Worm (Caenorhabditis elegans) whole organism, early embryonic: ENCODE results near the gene F38B2.4.

Experiments
- B0310.2 ChIP-seq: sonication (generic microtip); optimal IDR thresholded peaks from 2 replicates; lab custom pipeline; 2016; ENCODE audit warnings: mild to moderate bottlenecking, missing genetic modification characterization, missing compliant biosample characterization
- F13C5.2 ChIP-seq: sonication (generic microtip); optimal IDR thresholded peaks from 2 replicates; lab custom pipeline; 2017; ENCODE audit warnings: mild to moderate bottlenecking, missing genetic modification characterization, inconsistent platforms, missing compliant biosample characterization
- aly-1 ChIP-seq: sonication (generic microtip); optimal IDR thresholded peaks from 2 replicates; lab custom pipeline; 2016; ENCODE audit warnings: missing genetic modification characterization, missing compliant biosample characterization
- ama-1 ChIP-seq: fragments of 150-350 bp; optimal IDR thresholded peaks from 2 replicates; lab custom pipeline; 2014
- ceh-13 ChIP-seq: fragments of 200-800 bp; sonication (Bioruptor generic); optimal IDR thresholded peaks from 2 replicates; lab custom pipeline; 2018; ENCODE audit warnings: mild to moderate bottlenecking, missing genetic modification characterization, missing compliant biosample characterization
- ceh-36 ChIP-seq: sonication (generic microtip); optimal IDR thresholded peaks from 2 replicates; lab custom pipeline; 2016; ENCODE audit warnings: missing genetic modification characterization, inconsistent platforms, missing compliant biosample characterization
- ets-7 ChIP-seq: sonication (generic microtip); optimal IDR thresholded peaks from 2 replicates; lab custom pipeline; 2016; ENCODE audit warnings: missing genotype, missing genetic modification characterization, missing compliant biosample characterization
- flt-1 ChIP-seq: fragments of 200-800 bp; sonication (Bioruptor generic); IDR thresholded peaks from 2 replicates; pipeline ENCODE4 v1.3.6; 2022; ENCODE audit warnings: missing genetic modification characterization, missing compliant biosample characterization
- hmbx-1 ChIP-seq: sonication (generic microtip); optimal IDR thresholded peaks from 2 replicates; lab custom pipeline; 2016; ENCODE audit warnings: mild to moderate bottlenecking, missing genetic modification characterization, missing compliant biosample characterization
- hmg-4 ChIP-seq: fragments of 200-800 bp; sonication (Bioruptor generic); optimal IDR thresholded peaks from 2 replicates; lab custom pipeline; 2018; ENCODE audit warnings: mild to moderate bottlenecking, missing genetic modification characterization, missing compliant biosample characterization
- hnd-1 ChIP-seq: sonication (generic microtip); optimal IDR thresholded peaks from 2 replicates; lab custom pipeline; 2016; ENCODE audit warnings: missing genetic modification characterization, missing compliant biosample characterization
- pes-1 ChIP-seq: fragments of 200-800 bp; sonication (Bioruptor generic); IDR thresholded peaks from 2 replicates; pipeline ENCODE4 v1.3.6; 2022; ENCODE audit warnings: missing genetic modification reagents, missing genetic modification characterization, missing compliant biosample characterization
- scrt-1 ChIP-seq: fragments of 200-800 bp; sonication (Bioruptor generic); IDR thresholded peaks from 2 replicates; pipeline ENCODE4 v1.3.6; 2022; ENCODE audit warnings: missing genetic modification characterization, missing compliant biosample characterization
- sea-1 ChIP-seq: fragments of 200-800 bp; sonication (Bioruptor generic); conservative IDR thresholded peaks from 2 replicates; pipeline ENCODE4 v1.3.6; 2022; ENCODE audit warnings: missing genetic modification characterization, missing compliant biosample characterization
- tbx-11 ChIP-seq: fragments of 200-800 bp; sonication (Bioruptor generic); IDR thresholded peaks from 2 replicates; pipeline ENCODE4 v1.3.6; 2022; ENCODE audit warnings: missing genetic modification characterization, missing compliant biosample characterization
- tbx-37 ChIP-seq: fragments of 200-800 bp; sonication (Bioruptor generic); conservative IDR thresholded peaks from 2 replicates; pipeline ENCODE4 v1.3.6; 2022; ENCODE audit warnings: missing genetic modification reagents, missing genetic modification characterization, missing compliant biosample characterization
- tra-4 ChIP-seq: sonication (generic microtip); optimal IDR thresholded peaks from 2 replicates; lab custom pipeline; 2017; ENCODE audit warnings: missing genetic modification characterization, missing compliant biosample characterization

Gene F38B2.4

DNA sequence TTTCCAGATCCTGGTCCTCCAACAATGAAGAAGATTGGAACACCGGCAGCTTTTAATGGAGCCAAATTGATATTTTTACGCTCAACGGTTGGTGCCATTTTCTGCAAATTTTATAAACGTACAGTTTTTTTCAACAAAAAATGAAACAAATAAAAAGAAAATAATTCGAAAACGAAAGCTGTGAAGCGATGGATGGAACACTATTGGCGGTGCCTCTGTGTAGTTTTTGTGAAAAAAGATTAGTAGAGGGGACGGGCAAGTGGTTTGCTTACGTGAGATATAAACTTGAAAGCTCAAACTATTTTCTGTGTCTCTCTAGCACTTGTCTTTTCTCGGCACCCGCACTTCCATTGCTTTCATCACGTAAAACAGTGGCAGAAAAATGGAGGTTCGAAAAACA is at the start of gene F38B2.4:
TSS of gene F38B2.4 (minus strand) at position 101 of the 400 bp plus-strand sequence.
- TF ChIP-seq ceh-36 (tag; lab: Kevin White, UChicago) (no peak), flt-1 (GFP tag; lab: Robert Waterston, UW) (no peak)

DNA sequence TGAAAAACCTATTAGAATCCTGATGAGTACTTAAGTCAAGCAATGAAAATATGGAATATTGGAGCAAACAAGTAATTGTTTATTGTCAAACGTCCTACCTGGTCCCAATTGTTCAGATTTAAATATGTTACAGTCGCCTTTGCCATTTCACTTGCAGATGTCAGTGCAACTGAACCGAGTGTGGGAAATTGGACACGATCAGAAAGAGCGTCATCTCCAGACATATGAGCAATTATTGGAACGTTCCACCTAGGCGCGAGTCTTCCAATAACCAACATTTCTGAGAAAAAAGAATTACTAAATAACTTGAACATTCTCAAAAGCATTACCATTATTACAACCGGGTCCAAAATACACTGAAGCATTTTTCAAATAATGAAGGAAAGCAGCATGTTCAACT is 49.6 kb upstream of the F38B2.4 start:
- TF ChIP-seq tbx-11 (GFP tag; lab: Robert Waterston, UW): no peak
- TF ChIP-seq aly-1 (tag; lab: Kevin White, UChicago): no peak
- TF ChIP-seq tbx-37 (GFP tag; lab: Robert Waterston, UW): no peak
- TF ChIP-seq hnd-1: no peak

DNA sequence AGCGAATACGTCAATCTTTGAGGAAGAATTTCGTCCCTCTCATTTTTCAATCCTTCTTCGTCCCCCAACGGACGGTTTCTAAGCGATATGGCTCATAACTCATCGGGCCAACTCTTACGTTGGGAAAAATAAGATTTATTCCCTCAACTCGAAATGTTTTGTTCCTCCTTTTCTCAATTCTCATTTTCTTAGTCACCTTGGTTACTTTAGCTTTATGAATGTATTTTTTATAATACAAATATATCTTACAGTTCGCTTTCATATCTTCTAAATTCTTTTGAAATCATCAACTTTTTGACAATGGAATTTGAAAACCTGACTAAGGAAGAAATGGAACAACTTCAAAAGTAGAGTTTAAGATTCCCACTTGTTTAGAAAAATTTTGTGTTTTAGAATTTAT is 41.9 kb upstream of the F38B2.4 start, which contains the start of gene npr-9:
TSS of gene npr-9 (plus strand) at position 301 of the 400 bp plus-strand sequence.
- TF ChIP-seq ceh-13: no peak
- TF ChIP-seq ama-1: no peak
- TF ChIP-seq hmg-4: no peak
- TF ChIP-seq tra-4 (tag; lab: Kevin White, UChicago): no peak
- no peak for TF ChIP-seq aly-1 (tag; lab: Kevin White, UChicago)

DNA sequence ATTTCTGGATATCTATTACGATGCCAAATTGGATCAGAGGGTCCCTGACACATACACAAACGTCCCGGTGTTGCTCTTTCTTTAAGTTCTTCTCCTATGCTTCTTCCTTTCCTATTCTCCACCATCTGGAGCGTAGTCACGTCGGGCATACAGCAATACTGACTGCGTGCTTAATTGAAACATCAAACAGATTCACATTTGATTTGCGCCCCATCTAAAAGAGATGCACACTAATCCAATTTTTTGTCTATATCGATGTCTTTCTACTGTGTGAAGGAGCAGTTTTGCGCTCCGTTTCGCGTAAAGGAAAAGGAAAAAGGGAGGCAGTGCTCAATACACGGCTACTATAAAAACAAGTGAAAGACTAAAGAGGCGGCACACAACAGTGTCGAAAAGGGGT is 41.2 kb upstream of the F38B2.4 start:
- TF ChIP-seq F13C5.2 (tag; lab: Kevin White, UChicago): no peak
- no peak for TF ChIP-seq ceh-36 (tag; lab: Kevin White, UChicago)
- no peak for TF ChIP-seq hmg-4
- no peak for TF ChIP-seq ama-1
- TF ChIP-seq hmbx-1: no peak
- no peak for TF ChIP-seq sea-1 (GFP tag; lab: Robert Waterston, UW)
- no peak for TF ChIP-seq B0310.2 (tag; lab: Kevin White, UChicago)
- no peak for TF ChIP-seq pes-1 (GFP tag; lab: Robert Waterston, UW)
- no peak for TF ChIP-seq ets-7 (tag; lab: Kevin White, UChicago)
- TF ChIP-seq flt-1 (GFP tag; lab: Robert Waterston, UW): no peak
- TF ChIP-seq scrt-1 (GFP tag; lab: Robert Waterston, UW): no peak
- TF ChIP-seq ceh-13: no peak
- TF ChIP-seq tra-4 (tag; lab: Kevin White, UChicago): no peak
- TF ChIP-seq tbx-11 (GFP tag; lab: Robert Waterston, UW): no peak
- no peak for TF ChIP-seq hnd-1
- no peak for TF ChIP-seq aly-1 (tag; lab: Kevin White, UChicago)
- no peak for TF ChIP-seq tbx-37 (GFP tag; lab: Robert Waterston, UW)

DNA sequence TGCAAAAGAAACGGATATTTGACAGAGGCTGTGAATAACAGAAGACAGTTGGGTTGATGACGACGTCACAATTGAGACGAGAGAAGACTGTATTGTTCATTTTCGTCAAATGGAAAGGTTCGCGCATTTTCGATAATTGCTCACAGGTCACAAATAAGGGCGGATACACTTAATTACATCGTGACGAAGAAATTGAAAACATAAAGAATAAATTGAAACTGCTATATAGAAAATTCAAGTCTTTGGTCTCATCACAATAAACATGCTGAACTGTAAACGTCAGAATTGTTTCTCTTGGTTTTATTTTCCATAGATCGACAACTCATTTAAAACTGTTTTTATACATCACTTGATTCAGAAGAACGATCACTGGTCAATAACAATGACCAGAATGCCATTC is 39.3 kb upstream of the F38B2.4 start, which contains the start of gene ZK455.5:
TSS of gene ZK455.5 (minus strand) at position 101 of the 400 bp plus-strand sequence.
- TF ChIP-seq tra-4 (tag; lab: Kevin White, UChicago) (no peak), ama-1 (no peak), pes-1 (GFP tag; lab: Robert Waterston, UW) (no peak), hmg-4 (no peak), tbx-37 (GFP tag; lab: Robert Waterston, UW) (no peak), sea-1 (GFP tag; lab: Robert Waterston, UW) (no peak), ceh-36 (tag; lab: Kevin White, UChicago) (no peak), ets-7 (tag; lab: Kevin White, UChicago) (no peak), hmbx-1 (no peak), B0310.2 (tag; lab: Kevin White, UChicago) (no peak), F13C5.2 (tag; lab: Kevin White, UChicago) (no peak), scrt-1 (GFP tag; lab: Robert Waterston, UW) (no peak), ceh-13 (no peak)

DNA sequence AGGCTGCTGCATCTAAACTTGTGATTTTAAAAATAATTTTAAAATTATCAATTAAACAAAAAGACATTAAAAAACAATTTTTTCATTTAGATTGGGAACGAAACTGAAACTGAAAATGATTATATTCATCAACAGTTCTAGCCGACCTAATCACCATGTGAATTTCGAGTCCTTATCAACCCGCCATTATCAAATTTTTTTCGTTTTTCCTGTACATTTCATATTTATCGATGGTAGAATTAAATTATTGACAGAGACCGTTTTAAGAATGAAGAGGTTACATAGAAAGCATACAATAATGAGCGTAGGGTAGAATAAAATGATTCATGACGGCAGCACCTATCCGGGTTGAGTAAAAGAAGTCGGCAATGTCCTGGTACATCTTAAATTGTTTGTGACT is 36.7 kb upstream of the F38B2.4 start, which contains the start of gene asm-2:
TSS of gene asm-2 (minus strand) at position 12 of the 400 bp plus-strand sequence.
- no peak for TF ChIP-seq ceh-36 (tag; lab: Kevin White, UChicago)
- TF ChIP-seq B0310.2 (tag; lab: Kevin White, UChicago): no peak
- TF ChIP-seq hmbx-1: no peak
- TF ChIP-seq hmg-4: no peak
- TF ChIP-seq aly-1 (tag; lab: Kevin White, UChicago): no peak
- TF ChIP-seq pes-1 (GFP tag; lab: Robert Waterston, UW): no peak
- TF ChIP-seq tbx-37 (GFP tag; lab: Robert Waterston, UW): no peak

DNA sequence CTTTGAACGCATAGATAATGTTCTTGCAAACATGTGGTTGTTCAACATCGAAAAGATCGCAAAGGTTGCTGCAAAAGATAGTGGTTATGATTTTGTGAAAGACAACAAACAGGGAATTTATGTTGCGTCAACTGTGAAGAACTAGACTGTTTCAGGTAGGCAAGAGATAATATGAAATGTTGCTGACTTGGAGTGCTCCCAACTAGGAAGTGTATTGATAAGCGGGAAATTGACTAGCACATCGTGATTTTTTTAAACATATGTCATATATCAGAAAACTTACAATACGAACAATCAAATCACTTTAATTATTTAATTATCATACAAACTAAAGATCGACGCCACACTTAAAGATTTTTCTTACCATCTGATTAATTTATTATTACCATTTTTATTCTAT is 35.7 kb upstream of the F38B2.4 start:
- TF ChIP-seq ceh-36 (tag; lab: Kevin White, UChicago) (no peak), F13C5.2 (tag; lab: Kevin White, UChicago) (no peak), ama-1 (no peak), tbx-37 (GFP tag; lab: Robert Waterston, UW) (no peak), pes-1 (GFP tag; lab: Robert Waterston, UW) (no peak), hnd-1 (no peak), tra-4 (tag; lab: Kevin White, UChicago) (no peak), tbx-11 (GFP tag; lab: Robert Waterston, UW) (no peak), ets-7 (tag; lab: Kevin White, UChicago) (no peak), hmbx-1 (no peak), aly-1 (tag; lab: Kevin White, UChicago) (no peak), hmg-4 (no peak), scrt-1 (GFP tag; lab: Robert Waterston, UW) (no peak), B0310.2 (tag; lab: Kevin White, UChicago) (no peak), flt-1 (GFP tag; lab: Robert Waterston, UW) (no peak)

DNA sequence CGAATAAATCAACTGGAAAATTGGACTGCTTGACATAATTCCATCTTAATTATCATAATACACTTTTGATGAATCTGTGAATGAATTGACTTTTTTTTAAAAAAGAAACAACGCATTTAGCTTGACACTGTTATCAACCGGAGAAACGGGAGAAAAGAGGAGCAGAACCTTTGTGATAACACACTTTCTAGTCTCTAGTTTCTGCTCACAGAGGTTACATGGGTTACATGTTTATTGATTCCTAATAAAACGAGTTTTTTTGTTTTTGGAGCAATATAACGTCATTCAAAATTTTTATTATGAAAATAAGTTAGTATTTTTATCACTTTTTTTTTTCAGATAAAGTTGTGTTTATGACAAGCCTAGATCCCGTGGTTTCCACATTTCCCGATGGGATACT is 30.4 kb upstream of the F38B2.4 start, which contains the start of gene hizr-1:
TSS of gene hizr-1 (plus strand) at position 340 of the 400 bp plus-strand sequence.
- no peak for TF ChIP-seq ceh-13
- TF ChIP-seq hmbx-1: no peak
- no peak for TF ChIP-seq F13C5.2 (tag; lab: Kevin White, UChicago)
- TF ChIP-seq flt-1 (GFP tag; lab: Robert Waterston, UW): no peak
- TF ChIP-seq sea-1 (GFP tag; lab: Robert Waterston, UW): no peak
- TF ChIP-seq ceh-36 (tag; lab: Kevin White, UChicago): no peak
- no peak for TF ChIP-seq scrt-1 (GFP tag; lab: Robert Waterston, UW)
- no peak for TF ChIP-seq ama-1
- TF ChIP-seq ets-7 (tag; lab: Kevin White, UChicago): no peak
- no peak for TF ChIP-seq tbx-37 (GFP tag; lab: Robert Waterston, UW)
- TF ChIP-seq hnd-1: no peak
- no peak for TF ChIP-seq B0310.2 (tag; lab: Kevin White, UChicago)
- no peak for TF ChIP-seq pes-1 (GFP tag; lab: Robert Waterston, UW)
- no peak for TF ChIP-seq tbx-11 (GFP tag; lab: Robert Waterston, UW)
- TF ChIP-seq tra-4 (tag; lab: Kevin White, UChicago): no peak
- TF ChIP-seq aly-1 (tag; lab: Kevin White, UChicago): no peak
- no peak for TF ChIP-seq hmg-4
